Fruit fly (Drosophila melanogaster) whole organism, prepupa: Measurements from ENCODE around the gene CG14230.

Source experiments
- CG10669 ChIP-seq: fragments of 200-800 bp; sonication (Bioruptor generic); optimal IDR thresholded peaks from 3 replicates; lab custom pipeline; 2018; ENCODE audit warnings: missing biosample characterization, mild to moderate bottlenecking, missing genetic modification characterization, moderate library complexity
- CG11762 ChIP-seq: fragments of 200-800 bp; sonication (Bioruptor generic); optimal IDR thresholded peaks from 3 replicates; lab custom pipeline; 2016; ENCODE audit warnings: missing biosample characterization, missing genetic modification characterization; ENCODE audit not compliant: insufficient read depth
- CG11902 ChIP-seq: fragments of 200-800 bp; sonication (Bioruptor generic); optimal IDR thresholded peaks from 3 replicates; lab custom pipeline; 2016; ENCODE audit warnings: missing biosample characterization, missing genetic modification characterization
- CG15336 ChIP-seq: fragments of 200-800 bp; sonication (Bioruptor generic); IDR thresholded peaks from 2 replicates; pipeline ENCODE4 v1.3.6; 2022; ENCODE audit warnings: missing biosample characterization, missing genetic modification characterization
- CG1621 ChIP-seq: fragments of 200-800 bp; sonication (Bioruptor generic); optimal IDR thresholded peaks from 3 replicates; lab custom pipeline; 2018; ENCODE audit warnings: missing biosample characterization, mild to moderate bottlenecking, missing genetic modification characterization
- CG16779 ChIP-seq: fragments of 200-800 bp; sonication (Bioruptor generic); optimal IDR thresholded peaks from 3 replicates; lab custom pipeline; 2017; ENCODE audit warnings: missing biosample characterization, mild to moderate bottlenecking, missing genetic modification characterization
- CG3032 ChIP-seq: fragments of 200-800 bp; optimal IDR thresholded peaks from 2 replicates; lab custom pipeline; 2019; ENCODE audit warnings: missing biosample characterization, mild to moderate bottlenecking, missing genetic modification characterization, moderate library complexity
- CG31627 ChIP-seq: fragments of 200-800 bp; sonication (Bioruptor generic); optimal IDR thresholded peaks from 3 replicates; lab custom pipeline; 2016; ENCODE audit warnings: missing biosample characterization, missing genetic modification characterization
- CG34406 ChIP-seq: fragments of 200-800 bp; sonication (Bioruptor generic); optimal IDR thresholded peaks from 3 replicates; lab custom pipeline; 2016; ENCODE audit warnings: missing biosample characterization, missing genetic modification characterization
- CG3919 ChIP-seq: fragments of 200-800 bp; sonication (Bioruptor generic); optimal IDR thresholded peaks from 3 replicates; lab custom pipeline; 2016; ENCODE audit warnings: missing biosample characterization, missing genetic modification characterization
- CG6163 ChIP-seq: fragments of 200-800 bp; sonication (Bioruptor generic); IDR thresholded peaks from 3 replicates; pipeline ENCODE4 v1.3.6; 2022; ENCODE audit warnings: missing biosample characterization, missing genetic modification characterization
- CG6276 ChIP-seq: fragments of 200-800 bp; sonication (Bioruptor generic); optimal IDR thresholded peaks from 2 replicates; lab custom pipeline; 2017; ENCODE audit warnings: missing biosample characterization, mild to moderate bottlenecking, missing genetic modification characterization
- CG6792 ChIP-seq: fragments of 200-800 bp; sonication (Bioruptor generic); optimal IDR thresholded peaks from 3 replicates; lab custom pipeline; 2016; ENCODE audit warnings: missing biosample characterization, missing genetic modification characterization
- CG6808 ChIP-seq: fragments of 200-800 bp; sonication (Bioruptor generic); optimal IDR thresholded peaks from 3 replicates; lab custom pipeline; 2017; ENCODE audit warnings: missing biosample characterization, missing genetic modification characterization, mild to moderate bottlenecking, moderate library complexity, missing genetic modification reagents
- CG6854 ChIP-seq: fragments of 200-800 bp; sonication (Bioruptor generic); optimal IDR thresholded peaks from 2 replicates; lab custom pipeline; 2017; ENCODE audit warnings: missing biosample characterization, mild to moderate bottlenecking, missing genetic modification characterization
- CG7368 ChIP-seq: fragments of 200-800 bp; sonication (Bioruptor generic); optimal IDR thresholded peaks from 3 replicates; lab custom pipeline; 2016; ENCODE audit warnings: missing biosample characterization, missing genetic modification characterization
- CG8119 ChIP-seq: fragments of 200-800 bp; sonication (Bioruptor generic); IDR thresholded peaks from 3 replicates; pipeline ENCODE4 v1.3.6; 2022; ENCODE audit warnings: missing biosample characterization, missing genetic modification characterization
- CG8319 ChIP-seq: fragments of 200-800 bp; sonication (Bioruptor generic); optimal IDR thresholded peaks from 3 replicates; lab custom pipeline; 2016; ENCODE audit warnings: missing biosample characterization, missing genetic modification characterization
- CG8632 ChIP-seq: fragments of 200-800 bp; sonication (Bioruptor generic); optimal IDR thresholded peaks from 3 replicates; lab custom pipeline; 2016; ENCODE audit warnings: missing biosample characterization, missing genetic modification characterization
- CG9139 ChIP-seq: fragments of 200-800 bp; sonication (Bioruptor generic); optimal IDR thresholded peaks from 3 replicates; lab custom pipeline; 2017; ENCODE audit warnings: missing biosample characterization, mild to moderate bottlenecking, missing genetic modification characterization
- Eip75B ChIP-seq: fragments of 200-800 bp; sonication (Bioruptor generic); optimal IDR thresholded peaks from 3 replicates; lab custom pipeline; 2016; ENCODE audit warnings: missing biosample characterization, missing genetic modification characterization
- Eip78C ChIP-seq: fragments of 200-800 bp; sonication (Bioruptor generic); peaks from one replicate; lab custom pipeline; 2016; ENCODE audit warnings: missing biosample characterization, missing genetic modification characterization
- Eip93F ChIP-seq: fragments of 200-800 bp; sonication (Bioruptor generic); optimal IDR thresholded peaks from 2 replicates; lab custom pipeline; 2016; ENCODE audit warnings: missing biosample characterization, mild to moderate bottlenecking, missing genetic modification characterization
- Ets21C ChIP-seq: fragments of 200-800 bp; sonication (Bioruptor generic); optimal IDR thresholded peaks from 3 replicates; lab custom pipeline; 2016; ENCODE audit warnings: missing biosample characterization, missing genetic modification characterization
- Ets96B ChIP-seq: fragments of 200-800 bp; optimal IDR thresholded peaks from 2 replicates; lab custom pipeline; 2019; ENCODE audit warnings: missing biosample characterization, mild to moderate bottlenecking, missing genetic modification characterization, moderate library complexity
- Gug ChIP-seq: fragments of 200-800 bp; sonication (Bioruptor generic); IDR thresholded peaks from 2 replicates; pipeline ENCODE4 v1.3.6; 2022; ENCODE audit warnings: missing biosample characterization, missing genetic modification characterization
- Hr38 ChIP-seq: sonication (Bioruptor generic); optimal IDR thresholded peaks from 2 replicates; lab custom pipeline; 2016; ENCODE audit warnings: missing biosample characterization, missing genetic modification characterization
- Hr39 ChIP-seq: fragments of 200-800 bp; sonication (Bioruptor generic); optimal IDR thresholded peaks from 2 replicates; lab custom pipeline; 2016; ENCODE audit warnings: missing biosample characterization, missing genetic modification characterization
- Hr4 ChIP-seq: fragments of 200-800 bp; sonication (Bioruptor generic); optimal IDR thresholded peaks from 3 replicates; lab custom pipeline; 2016; ENCODE audit warnings: missing biosample characterization, missing genetic modification characterization
- Lpt ChIP-seq: fragments of 200-800 bp; sonication (Bioruptor generic); optimal IDR thresholded peaks from 3 replicates; lab custom pipeline; 2016; ENCODE audit warnings: missing biosample characterization, missing genetic modification characterization
- Met ChIP-seq: fragments of 200-800 bp; sonication (Bioruptor generic); optimal IDR thresholded peaks from 3 replicates; lab custom pipeline; 2016; ENCODE audit warnings: missing biosample characterization, missing genetic modification characterization
- OdsH ChIP-seq: fragments of 200-800 bp; sonication (Bioruptor generic); optimal IDR thresholded peaks from 3 replicates; lab custom pipeline; 2016; ENCODE audit warnings: missing biosample characterization, missing genetic modification characterization
- Smox ChIP-seq: fragments of 200-800 bp; sonication (Bioruptor generic); optimal IDR thresholded peaks from 3 replicates; lab custom pipeline; 2016; ENCODE audit warnings: missing biosample characterization, missing genetic modification characterization
- Sox102F ChIP-seq: fragments of 200-800 bp; sonication (Bioruptor generic); optimal IDR thresholded peaks from 2 replicates; lab custom pipeline; 2016; ENCODE audit warnings: missing biosample characterization, mild to moderate bottlenecking, missing genetic modification characterization
- Sox14 ChIP-seq: fragments of 200-800 bp; sonication (Bioruptor generic); optimal IDR thresholded peaks from 3 replicates; lab custom pipeline; 2016; ENCODE audit warnings: missing biosample characterization, missing genetic modification characterization
- acj6 ChIP-seq: fragments of 200-800 bp; sonication (Bioruptor generic); optimal IDR thresholded peaks from 3 replicates; lab custom pipeline; 2016; ENCODE audit warnings: missing biosample characterization, missing genetic modification characterization
- cyc ChIP-seq: fragments of 200-800 bp; sonication (Bioruptor generic); optimal IDR thresholded peaks from 3 replicates; lab custom pipeline; 2016; ENCODE audit warnings: missing biosample characterization, missing genetic modification characterization
- dac ChIP-seq: fragments of 200-800 bp; sonication (Bioruptor generic); optimal IDR thresholded peaks from 2 replicates; lab custom pipeline; 2017; ENCODE audit warnings: missing biosample characterization, mild to moderate bottlenecking, missing genetic modification characterization
- dsx ChIP-seq: fragments of 200-800 bp; optimal IDR thresholded peaks from 3 replicates; lab custom pipeline; 2019; ENCODE audit warnings: missing biosample characterization, mild to moderate bottlenecking, missing genetic modification characterization, moderate library complexity; ENCODE audit not compliant: poor library complexity, severe bottlenecking
- eg ChIP-seq: fragments of 200-800 bp; sonication (Bioruptor generic); IDR thresholded peaks from 3 replicates; pipeline ENCODE4 v1.3.6; 2022; ENCODE audit warnings: missing biosample characterization, missing genetic modification characterization
- fd59A ChIP-seq: fragments of 200-800 bp; sonication (Bioruptor generic); optimal IDR thresholded peaks from 2 replicates; lab custom pipeline; 2017; ENCODE audit warnings: missing biosample characterization, mild to moderate bottlenecking, missing genetic modification characterization, missing genetic modification reagents
- fd85E ChIP-seq: fragments of 200-800 bp; sonication (Bioruptor generic); optimal IDR thresholded peaks from 3 replicates; lab custom pipeline; 2016; ENCODE audit warnings: missing biosample characterization, missing genetic modification characterization
- lz ChIP-seq: fragments of 200-800 bp; sonication (Bioruptor generic); optimal IDR thresholded peaks from 3 replicates; lab custom pipeline; 2016; ENCODE audit warnings: missing biosample characterization, missing genetic modification characterization
- net ChIP-seq: fragments of 200-800 bp; sonication (Bioruptor generic); optimal IDR thresholded peaks from 3 replicates; lab custom pipeline; 2016; ENCODE audit warnings: missing biosample characterization, missing genetic modification characterization
- pdm3 ChIP-seq: fragments of 200-800 bp; sonication (Bioruptor generic); optimal IDR thresholded peaks from 3 replicates; lab custom pipeline; 2016; ENCODE audit warnings: missing biosample characterization, missing genetic modification characterization
- salr ChIP-seq, 2 experiments: fragments of 200-800 bp; sonication (Bioruptor generic); optimal IDR thresholded peaks; 3 replicates each; lab custom pipeline; 2016 to 2018; ENCODE audit warnings: missing biosample characterization in 2 of 2, missing genetic modification characterization in 2 of 2, mild to moderate bottlenecking in 1 of 2
- ss ChIP-seq, 2 experiments: fragments of 200-800 bp; sonication (Bioruptor generic); optimal IDR thresholded peaks; 2 replicates in 1 of 2; 3 replicates in 1 of 2; lab custom pipeline; 2017 to 2018; ENCODE audit warnings: mild to moderate bottlenecking in 2 of 2, missing biosample characterization in 2 of 2, missing genetic modification characterization in 2 of 2, moderate library complexity in 1 of 2
- topi ChIP-seq: fragments of 200-800 bp; sonication (Bioruptor generic); optimal IDR thresholded peaks from 3 replicates; lab custom pipeline; 2016; ENCODE audit warnings: missing biosample characterization, missing genetic modification characterization

The CG14230 gene

DNA sequence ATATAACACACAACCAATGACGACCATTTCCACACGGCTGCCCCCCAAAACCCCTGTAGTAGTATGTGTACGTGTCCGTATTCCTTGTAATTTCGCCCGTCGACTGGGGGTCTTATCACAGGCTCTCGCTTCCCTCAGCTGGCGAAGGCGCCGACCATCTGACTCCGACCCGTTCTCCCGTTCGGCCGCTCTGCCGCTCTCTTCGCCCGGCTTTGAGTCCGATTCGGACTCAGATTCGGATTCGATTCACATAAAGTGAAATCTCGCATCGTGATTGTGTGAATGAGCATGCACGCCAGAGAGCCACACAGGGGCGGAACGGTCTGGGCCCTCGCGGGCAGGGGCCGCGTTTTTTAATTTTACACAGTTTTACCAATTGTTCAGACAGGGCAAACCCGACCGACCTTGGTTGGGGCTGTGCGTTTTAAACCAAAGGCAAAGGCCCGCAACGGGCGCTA lies 38.3 kb upstream of the CG14230 start (continued):
- no peak for TF ChIP-seq CG8632 (GFP tag; lab: Kevin White, UChicago)
- TF ChIP-seq lz (GFP tag; lab: Kevin White, UChicago) = peak; percentile 57
- TF ChIP-seq CG16779 (tag; lab: Kevin White, UChicago) = peak; percentile 45
- TF ChIP-seq CG8119 = 0 out of 3 replicates have a peak, but pooled peaks have one; percentile 27
- TF ChIP-seq Eip78C (GFP tag; lab: Kevin White, UChicago) = peak; percentile 71
- TF ChIP-seq Gug = peak; percentile 32; the same call in 1 of the 2 replicates
- peak; percentile 36 for TF ChIP-seq pdm3 (GFP tag; lab: Kevin White, UChicago)
- peak; percentile 23 for TF ChIP-seq OdsH (GFP tag; lab: Kevin White, UChicago)

DNA sequence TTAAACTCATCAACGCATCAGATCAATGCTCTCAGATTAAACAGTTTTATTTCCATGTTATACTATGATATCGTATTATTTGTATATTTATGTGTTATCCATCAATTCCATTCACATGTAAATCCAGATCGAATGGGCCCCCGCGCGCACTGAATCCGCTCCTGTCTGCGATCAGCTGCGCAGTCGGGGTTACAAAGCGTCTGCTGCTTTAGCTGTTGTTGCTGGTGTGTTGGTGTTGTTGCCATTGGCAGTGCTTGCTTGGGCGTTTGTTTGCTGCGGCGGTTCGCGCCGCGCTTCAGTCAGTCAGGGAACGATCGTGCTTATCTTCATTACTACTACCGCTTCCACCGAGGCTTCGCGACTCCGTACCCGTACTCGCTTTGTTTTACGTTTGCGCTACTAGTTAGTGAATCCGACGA lies 37.0 kb upstream of the CG14230 start, which contains the start of gene Zw:
Gene Zw, plus strand, starts transcription at position 262 of the 419 bp plus-strand sequence.
- peak; percentile 89 for TF ChIP-seq CG11902 (GFP tag; lab: Kevin White, UChicago)
- TF ChIP-seq dac (GFP tag; lab: Kevin White, UChicago) = peak; percentile 16
- peak; percentile 2 for TF ChIP-seq CG1621
- TF ChIP-seq Lpt (GFP tag; lab: Kevin White, UChicago) = peak; percentile 26
- TF ChIP-seq CG3032 (tag; lab: Kevin White, UChicago) = peak; percentile 36
- TF ChIP-seq CG3919 (GFP tag; lab: Kevin White, UChicago) = peak; percentile 49
- peak; percentile 53 for TF ChIP-seq Eip75B (GFP tag; lab: Kevin White, UChicago)
- peak; percentile 60 for TF ChIP-seq CG31627
- peak; percentile 74 for TF ChIP-seq eg (GFP tag; lab: Robert Waterston, UW)
- no peak for TF ChIP-seq CG6276 (GFP tag; lab: Kevin White, UChicago)
- peak; percentile 41 for TF ChIP-seq acj6 (GFP tag; lab: Kevin White, UChicago)
- TF ChIP-seq CG6808 (GFP tag; lab: Kevin White, UChicago) = peak; percentile 39
- TF ChIP-seq Hr38 (GFP tag; lab: Kevin White, UChicago) = no peak
- peak; percentile 67 for TF ChIP-seq lz (GFP tag; lab: Kevin White, UChicago)
- TF ChIP-seq CG6854 (GFP tag; lab: Kevin White, UChicago) = peak; percentile 33
- peak; percentile 49 for TF ChIP-seq Sox102F
- peak; percentile 72 for TF ChIP-seq cyc (GFP tag; lab: Kevin White, UChicago)
- TF ChIP-seq salr (GFP tag; optimal IDR thresholded peaks at IDR 0.05; lab: Kevin White, UChicago) = peak in 1 of 2 experiments; percentile 30
- peak; percentile 19 for TF ChIP-seq CG16779 (tag; lab: Kevin White, UChicago)
- peak; percentile 40 for TF ChIP-seq CG10669 (GFP tag; lab: Kevin White, UChicago)
- peak; percentile 49; the same call in 1 of the 2 replicates for TF ChIP-seq Gug
- peak; percentile 43; the same call in 1 of the 2 replicates for TF ChIP-seq CG15336 (GFP tag; lab: Robert Waterston, UW)
- TF ChIP-seq CG9139 (GFP tag; lab: Kevin White, UChicago) = no peak
- TF ChIP-seq ss (GFP tag; optimal IDR thresholded peaks at IDR 0.05; lab: Kevin White, UChicago) = peak; percentile 15 to 31
- TF ChIP-seq CG7368 (GFP tag; lab: Kevin White, UChicago) = peak; percentile 4
- no peak for TF ChIP-seq fd85E (GFP tag; lab: Kevin White, UChicago)
- TF ChIP-seq OdsH (GFP tag; lab: Kevin White, UChicago) = peak; percentile 39
- TF ChIP-seq Ets96B (tag; lab: Kevin White, UChicago) = peak; percentile 38
- TF ChIP-seq Sox14 (GFP tag; lab: Kevin White, UChicago) = peak; percentile 65
- no peak for TF ChIP-seq CG8319 (GFP tag; lab: Kevin White, UChicago)
- peak; percentile 72 for TF ChIP-seq Met (GFP tag; lab: Kevin White, UChicago)
- peak; percentile 60 for TF ChIP-seq Ets21C (GFP tag; lab: Kevin White, UChicago)
- peak; percentile 57 for TF ChIP-seq Smox
- peak; percentile 67 for TF ChIP-seq pdm3 (GFP tag; lab: Kevin White, UChicago)
- TF ChIP-seq CG11762 (GFP tag; lab: Kevin White, UChicago) = peak; percentile 18
- peak; percentile 66 for TF ChIP-seq topi (GFP tag; lab: Kevin White, UChicago)
- peak; percentile 36 for TF ChIP-seq CG8632 (GFP tag; lab: Kevin White, UChicago)
- TF ChIP-seq Hr4 (GFP tag; lab: Kevin White, UChicago) = peak; percentile 59
- TF ChIP-seq Hr39 (GFP tag; lab: Kevin White, UChicago) = peak; percentile 73
- peak; percentile 4 for TF ChIP-seq CG34406 (GFP tag; lab: Kevin White, UChicago)
- peak; percentile 49 for TF ChIP-seq CG6792
- TF ChIP-seq dsx = peak; percentile 6
- peak; percentile 44 for TF ChIP-seq net (GFP tag; lab: Kevin White, UChicago)
- peak; percentile 71 for TF ChIP-seq CG6163
- no peak for TF ChIP-seq CG8119
- TF ChIP-seq Eip93F (GFP tag; lab: Kevin White, UChicago) = peak; percentile 44
- peak; percentile 76 for TF ChIP-seq Eip78C (GFP tag; lab: Kevin White, UChicago)
- peak; percentile 9 for TF ChIP-seq fd59A (GFP tag; lab: Kevin White, UChicago)
